Worm (Caenorhabditis elegans): ENCODE results near the gene Y42H9AR.1.

DNA sequence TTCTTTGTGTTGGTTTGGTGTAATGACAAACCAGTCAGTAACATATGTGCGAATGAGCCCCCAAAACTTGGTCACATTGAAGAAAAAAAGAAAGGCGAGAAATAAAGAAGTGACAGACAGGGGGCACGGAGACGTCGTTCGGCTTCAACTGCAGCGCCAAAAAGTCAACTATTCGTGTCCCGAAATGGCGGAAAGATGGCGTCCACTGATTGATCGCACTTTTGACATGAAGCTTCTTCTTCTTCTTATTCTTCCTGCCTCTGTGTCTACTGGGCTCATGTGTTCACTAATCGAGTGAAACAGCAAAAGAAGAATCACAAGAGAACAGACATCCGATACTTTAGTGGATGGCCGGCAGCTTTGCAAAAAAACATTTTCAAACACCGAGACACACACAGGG is 44.1 kb upstream of the Y42H9AR.1 start:
- TF ChIP-seq pha-4 (tag; optimal IDR thresholded peaks at IDR 0.05) (no peak), nfya-1 (tag; optimal IDR thresholded peaks at IDR 0.05) (no peak), pha-2 (tag; optimal IDR thresholded peaks at IDR 0.05) (no peak), nhr-11 (tag; optimal IDR thresholded peaks at IDR 0.05) (no peak), unc-42 (tag; optimal IDR thresholded peaks at IDR 0.05) (no peak), syd-9 (tag; optimal IDR thresholded peaks at IDR 0.05) (no peak)

All from whole organism, late embryonic.